Worm (Caenorhabditis elegans) whole organism, L3 larva: ENCODE data around the gene Y66A7A.7.

Experiments
- lin-39 ChIP-seq: fragments of 150-350 bp; optimal IDR thresholded peaks from 2 replicates; lab custom pipeline; 2018; ENCODE audit warnings: missing biosample characterization, missing genetic modification reagents, missing genetic modification characterization
- mdl-1 ChIP-seq: fragments of 150-350 bp; optimal IDR thresholded peaks from 2 replicates; lab custom pipeline; 2014; ENCODE audit warnings: missing biosample characterization, missing genetic modification characterization
- nhr-11 ChIP-seq: fragments of 150-350 bp; optimal IDR thresholded peaks from 2 replicates; lab custom pipeline; 2014; ENCODE audit warnings: missing biosample characterization, missing genetic modification characterization
- nhr-77 ChIP-seq: fragments of 150-350 bp; optimal IDR thresholded peaks from 2 replicates; lab custom pipeline; 2014; ENCODE audit warnings: missing biosample characterization, missing genetic modification characterization
- pha-4 ChIP-seq: fragments of 150-350 bp; optimal IDR thresholded peaks from 2 replicates; lab custom pipeline; 2014; ENCODE audit warnings: missing biosample characterization, missing genetic modification reagents, missing genetic modification characterization
- snpc-4 ChIP-seq: fragments of 150-350 bp; optimal IDR thresholded peaks from 2 replicates; lab custom pipeline; 2014; ENCODE audit warnings: missing biosample characterization, missing genetic modification characterization
- tbx-2 ChIP-seq: sonication (generic microtip); optimal IDR thresholded peaks from 2 replicates; lab custom pipeline; 2016; ENCODE audit warnings: mild to moderate bottlenecking, missing genetic modification characterization, missing compliant biosample characterization

DNA sequence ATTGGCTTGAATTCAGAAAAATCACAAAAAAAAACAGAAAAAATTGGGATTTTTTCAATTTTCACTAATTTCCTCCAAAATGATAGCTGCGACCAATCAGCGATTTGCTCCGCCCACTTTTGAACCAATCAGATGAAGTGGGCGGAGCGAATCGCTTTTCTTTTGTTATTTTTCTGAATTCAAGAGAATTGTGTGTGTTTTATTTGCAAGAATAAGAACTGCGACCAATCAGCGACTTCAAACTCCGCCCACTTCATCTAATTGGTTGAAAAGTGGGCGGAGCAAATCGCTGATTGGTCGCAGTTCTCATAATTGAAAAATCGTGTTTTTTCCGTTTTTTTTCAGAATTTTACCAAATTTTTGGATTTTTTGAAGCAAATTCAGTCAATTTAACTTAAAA lies 46.7 kb downstream of the Y66A7A.7 start:
- TF ChIP-seq nhr-77 (tag; lab: Kevin White, UChicago) (no peak), pha-4 (no peak), lin-39 (tag; lab: Kevin White, UChicago) (no peak), snpc-4 (tag; lab: Kevin White, UChicago) (no peak), tbx-2 (tag; lab: Kevin White, UChicago) (no peak), nhr-11 (tag; lab: Kevin White, UChicago) (no peak), mdl-1 (tag; lab: Kevin White, UChicago) (no peak)
